Fruit fly (Drosophila melanogaster) whole organism, embryonic: Measurements from ENCODE around the gene mldr.

Experiments used
- Ada2b ChIP-seq: fragments of 200-800 bp; sonication (Bioruptor generic); IDR thresholded peaks from 2 replicates; pipeline ENCODE4 v1.3.6; 2022; ENCODE audit warnings: missing biosample characterization, missing genetic modification characterization
- B-H1 ChIP-seq: fragments of 200-800 bp; sonication (Bioruptor generic); IDR thresholded peaks from 3 replicates; pipeline ENCODE4 v1.3.6; 2022; ENCODE audit warnings: missing biosample characterization, missing genetic modification characterization
- CG11247 ChIP-seq: fragments of 200-800 bp; sonication (Bioruptor generic); IDR thresholded peaks from 2 replicates; pipeline ENCODE4 v1.3.6; 2022; ENCODE audit warnings: missing biosample characterization, missing genetic modification characterization
- CG13894 ChIP-seq: fragments of 200-800 bp; sonication (Bioruptor generic); optimal IDR thresholded peaks from 3 replicates; lab custom pipeline; 2018; ENCODE audit warnings: missing biosample characterization, mild to moderate bottlenecking, missing genetic modification characterization, moderate library complexity
- CG14860 ChIP-seq: fragments of 200-800 bp; sonication (Bioruptor generic); IDR thresholded peaks from 3 replicates; pipeline ENCODE4 v1.3.6; 2022; ENCODE audit warnings: missing biosample characterization, missing genetic modification characterization; ENCODE audit not compliant: partially characterized antibody
- CG14965 ChIP-seq: fragments of 200-800 bp; sonication (Bioruptor generic); optimal IDR thresholded peaks from 2 replicates; lab custom pipeline; 2016; ENCODE audit warnings: missing biosample characterization, missing genetic modification characterization, borderline replicate concordance
- CG15073 ChIP-seq: fragments of 200-800 bp; sonication (Bioruptor generic); optimal IDR thresholded peaks from 2 replicates; lab custom pipeline; 2016; ENCODE audit warnings: missing biosample characterization, missing genetic modification characterization
- CG15514 ChIP-seq: fragments of 200-800 bp; sonication (Bioruptor generic); optimal IDR thresholded peaks from 3 replicates; lab custom pipeline; 2017; ENCODE audit warnings: missing biosample characterization, missing genetic modification characterization, mild to moderate bottlenecking, moderate library complexity, missing genetic modification reagents
- CG16813 ChIP-seq: fragments of 200-800 bp; sonication (Bioruptor generic); IDR thresholded peaks from 3 replicates; pipeline ENCODE4 v1.3.6; 2022; ENCODE audit warnings: missing biosample characterization, missing genetic modification characterization; ENCODE audit not compliant: partially characterized antibody
- CG17186 ChIP-seq: fragments of 200-800 bp; sonication (Bioruptor generic); optimal IDR thresholded peaks from 3 replicates; lab custom pipeline; 2017; ENCODE audit warnings: missing biosample characterization, missing genetic modification reagents, missing genetic modification characterization
- CG17568 ChIP-seq: fragments of 200-800 bp; sonication (Bioruptor generic); optimal IDR thresholded peaks from 2 replicates; lab custom pipeline; 2018; ENCODE audit warnings: missing biosample characterization, mild to moderate bottlenecking, missing genetic modification characterization, moderate library complexity
- CG30431 ChIP-seq: fragments of 200-800 bp; sonication (Bioruptor generic); optimal IDR thresholded peaks from 2 replicates; lab custom pipeline; 2017; ENCODE audit warnings: missing biosample characterization, missing genetic modification characterization
- CG43689 ChIP-seq: fragments of 200-800 bp; sonication (Bioruptor generic); IDR thresholded peaks from 2 replicates; pipeline ENCODE4 v1.3.6; 2022; ENCODE audit warnings: missing biosample characterization, missing genetic modification characterization
- CG4424 ChIP-seq: fragments of 200-800 bp; sonication (Bioruptor generic); optimal IDR thresholded peaks from 3 replicates; lab custom pipeline; 2016; ENCODE audit warnings: missing biosample characterization, missing genetic modification characterization
- CG5953 ChIP-seq: fragments of 200-800 bp; sonication (Bioruptor generic); IDR thresholded peaks from 2 replicates; pipeline ENCODE4 v1.3.6; 2022; ENCODE audit warnings: missing biosample characterization, missing genetic modification characterization
- CG6654 ChIP-seq: fragments of 200-800 bp; sonication (Bioruptor generic); optimal IDR thresholded peaks from 2 replicates; lab custom pipeline; 2017; ENCODE audit warnings: missing biosample characterization, mild to moderate bottlenecking, missing genetic modification characterization
- CG6689 ChIP-seq: fragments of 200-800 bp; sonication (Bioruptor generic); IDR thresholded peaks from 2 replicates; pipeline ENCODE4 v1.3.6; 2022; ENCODE audit warnings: missing biosample characterization, missing genetic modification characterization
- CG6854 ChIP-seq: fragments of 200-800 bp; sonication (Bioruptor generic); optimal IDR thresholded peaks from 3 replicates; lab custom pipeline; 2017; ENCODE audit warnings: missing biosample characterization, mild to moderate bottlenecking, missing genetic modification characterization
- CkIIα-i1 ChIP-seq: fragments of 200-800 bp; sonication (Bioruptor generic); IDR thresholded peaks from 2 replicates; pipeline ENCODE4 v1.3.6; 2022; ENCODE audit warnings: missing biosample characterization, missing genetic modification characterization
- CoRest ChIP-seq: fragments of 200-800 bp; sonication (Bioruptor generic); optimal IDR thresholded peaks from 3 replicates; lab custom pipeline; 2018; ENCODE audit warnings: missing biosample characterization, mild to moderate bottlenecking, missing genetic modification characterization, moderate library complexity
- D19A ChIP-seq: fragments of 200-800 bp; optimal IDR thresholded peaks from 3 replicates; lab custom pipeline; 2019; ENCODE audit warnings: missing biosample characterization, mild to moderate bottlenecking, missing genetic modification characterization, moderate library complexity
- Deaf1 ChIP-seq: fragments of 200-800 bp; optimal IDR thresholded peaks from 3 replicates; lab custom pipeline; 2019; ENCODE audit warnings: missing biosample characterization, mild to moderate bottlenecking, missing genetic modification characterization, moderate library complexity
- ERR ChIP-seq: fragments of 200-800 bp; sonication (Bioruptor generic); optimal IDR thresholded peaks from 2 replicates; lab custom pipeline; 2016; ENCODE audit warnings: missing biosample characterization, missing genetic modification characterization
- Mes4 ChIP-seq: fragments of 200-800 bp; sonication (Bioruptor generic); optimal IDR thresholded peaks from 2 replicates; lab custom pipeline; 2016; ENCODE audit warnings: missing biosample characterization, missing genetic modification characterization
- NK7.1 ChIP-seq: fragments of 200-800 bp; sonication (Bioruptor generic); optimal IDR thresholded peaks from 3 replicates; lab custom pipeline; 2016; ENCODE audit warnings: missing biosample characterization, missing genetic modification characterization
- Neu2 ChIP-seq: fragments of 200-800 bp; sonication (Bioruptor generic); optimal IDR thresholded peaks from 3 replicates; lab custom pipeline; 2016; ENCODE audit warnings: missing biosample characterization, missing genetic modification characterization, borderline replicate concordance
- Nf-YC ChIP-seq: fragments of 200-800 bp; optimal IDR thresholded peaks from 3 replicates; lab custom pipeline; 2019; ENCODE audit warnings: missing biosample characterization, mild to moderate bottlenecking, missing genetic modification characterization, moderate library complexity
- Ravus ChIP-seq: fragments of 200-800 bp; sonication (Bioruptor generic); IDR thresholded peaks from 2 replicates; pipeline ENCODE4 v1.3.6; 2022; ENCODE audit warnings: missing biosample characterization, missing genetic modification characterization
- Side ChIP-seq: fragments of 200-800 bp; sonication (Bioruptor generic); optimal IDR thresholded peaks from 2 replicates; lab custom pipeline; 2016; ENCODE audit warnings: missing biosample characterization, missing genetic modification characterization
- Stat92E ChIP-seq, 3 experiments: fragments of >200 bp in 2 of 3; fragments of 200-800 bp in 1 of 3; sonication (Bioruptor generic) in 1 of 3; optimal IDR thresholded peaks; 2 replicates each; lab custom pipeline; 2017 to 2019; ENCODE audit warnings: missing biosample characterization in 3 of 3, missing genetic modification characterization in 3 of 3, mild to moderate bottlenecking in 1 of 3, moderate library complexity in 1 of 3
- YL-1 ChIP-seq: fragments of 200-800 bp; sonication (Bioruptor generic); optimal IDR thresholded peaks from 3 replicates; lab custom pipeline; 2017; ENCODE audit warnings: missing biosample characterization, mild to moderate bottlenecking, missing genetic modification characterization
- ac ChIP-seq: fragments of 200-800 bp; sonication (Bioruptor generic); optimal IDR thresholded peaks from 3 replicates; lab custom pipeline; 2017; ENCODE audit warnings: missing biosample characterization, mild to moderate bottlenecking, missing genetic modification characterization
- ato ChIP-seq: fragments of 200-800 bp; sonication (Bioruptor generic); IDR thresholded peaks from 2 replicates; pipeline ENCODE4 v1.3.6; 2022; ENCODE audit warnings: missing biosample characterization, missing genetic modification characterization; ENCODE audit not compliant: partially characterized antibody
- bowl ChIP-seq: fragments of 200-800 bp; sonication (Bioruptor generic); IDR thresholded peaks from 2 replicates; pipeline ENCODE4 v1.3.6; 2022; ENCODE audit warnings: missing biosample characterization, missing genetic modification characterization
- cas ChIP-seq: fragments of 200-800 bp; sonication (Bioruptor generic); IDR thresholded peaks from 2 replicates; pipeline ENCODE4 v1.3.6; 2022; ENCODE audit warnings: missing biosample characterization, missing genetic modification characterization
- crol ChIP-seq: fragments of 200-800 bp; sonication (Bioruptor generic); IDR thresholded peaks from 2 replicates; pipeline ENCODE4 v1.3.6; 2022; ENCODE audit warnings: missing biosample characterization, missing genetic modification characterization
- dimm ChIP-seq: fragments of 200-800 bp; sonication (Bioruptor generic); IDR thresholded peaks from 2 replicates; pipeline ENCODE4 v1.3.6; 2022; ENCODE audit warnings: missing biosample characterization, missing genetic modification characterization
- fd96Cb ChIP-seq: fragments of 200-800 bp; sonication (Bioruptor generic); optimal IDR thresholded peaks from 2 replicates; lab custom pipeline; 2018; ENCODE audit warnings: missing biosample characterization, mild to moderate bottlenecking, missing genetic modification characterization, moderate library complexity
- grau ChIP-seq: fragments of 200-800 bp; optimal IDR thresholded peaks from 3 replicates; lab custom pipeline; 2019; ENCODE audit warnings: missing biosample characterization, mild to moderate bottlenecking, missing genetic modification characterization, moderate library complexity
- kni ChIP-seq: fragments of 200-800 bp; sonication (Bioruptor generic); optimal IDR thresholded peaks from 3 replicates; lab custom pipeline; 2017; ENCODE audit warnings: mild to moderate bottlenecking, missing biosample characterization, missing genetic modification reagents, missing genetic modification characterization
- maf-S ChIP-seq: fragments of 200-800 bp; sonication (Bioruptor generic); optimal IDR thresholded peaks from 2 replicates; lab custom pipeline; 2016; ENCODE audit warnings: missing biosample characterization, missing genetic modification characterization
- peb ChIP-seq: fragments of 200-800 bp; sonication (Bioruptor generic); IDR thresholded peaks from 2 replicates; pipeline ENCODE4 v1.3.6; 2022; ENCODE audit warnings: missing biosample characterization, missing genetic modification characterization
- ranshi ChIP-seq: fragments of 200-800 bp; sonication (Bioruptor generic); IDR thresholded peaks from 2 replicates; pipeline ENCODE4 v1.3.6; 2022; ENCODE audit warnings: missing biosample characterization, missing genetic modification characterization
- slp2 ChIP-seq: fragments of 200-800 bp; sonication (Bioruptor generic); optimal IDR thresholded peaks from 2 replicates; lab custom pipeline; 2016; ENCODE audit warnings: missing biosample characterization, missing genetic modification characterization
- sob ChIP-seq: fragments of 200-800 bp; sonication (Bioruptor generic); IDR thresholded peaks from 2 replicates; pipeline ENCODE4 v1.3.6; 2022; ENCODE audit warnings: missing biosample characterization, missing genetic modification characterization
- stc ChIP-seq: fragments of 200-800 bp; sonication (Bioruptor generic); IDR thresholded peaks from 2 replicates; pipeline ENCODE4 v1.3.6; 2022; ENCODE audit warnings: missing biosample characterization, missing genetic modification characterization
- tll ChIP-seq, 2 experiments: fragments of 200-800 bp in 1 of 2; fragments of >200 bp in 1 of 2; sonication (Bioruptor generic) in 1 of 2; optimal IDR thresholded peaks; 2 replicates each; lab custom pipeline; 2017 to 2019; ENCODE audit warnings: missing biosample characterization in 2 of 2, missing genetic modification characterization in 2 of 2, mild to moderate bottlenecking in 1 of 2, moderate library complexity in 1 of 2
- wek ChIP-seq: fragments of 200-800 bp; sonication (Bioruptor generic); optimal IDR thresholded peaks from 3 replicates; lab custom pipeline; 2018; ENCODE audit warnings: missing biosample characterization, mild to moderate bottlenecking, missing genetic modification characterization, moderate library complexity
- zf30C ChIP-seq: fragments of 200-800 bp; sonication (Bioruptor generic); optimal IDR thresholded peaks from 3 replicates; lab custom pipeline; 2018; ENCODE audit warnings: missing biosample characterization, mild to moderate bottlenecking, missing genetic modification characterization

Gene mldr

dm6 chrX:6330369-6330949, 39.4 kb downstream of the mldr start, which contains the start of gene CG42240 (continued):
- TF ChIP-seq CG11247 (GFP tag; lab: Robert Waterston, UW): peak; percentile 45; the same call in 1 of the 2 replicates
- TF ChIP-seq CG17186 (GFP tag; lab: Kevin White, UChicago): peak; percentile 66
- TF ChIP-seq cas (GFP tag; lab: Robert Waterston, UW): no peak
- TF ChIP-seq D19A (tag; lab: Kevin White, UChicago): peak; percentile 90
- peak; percentile 80 for TF ChIP-seq slp2 (GFP tag; lab: Kevin White, UChicago)
- TF ChIP-seq CoRest: peak; percentile 95
- TF ChIP-seq ato (GFP tag; lab: Robert Waterston, UW): no peak
- peak in 1 of 2 experiments; percentile 14 for TF ChIP-seq tll (GFP tag; optimal IDR thresholded peaks at IDR 0.05; lab: Kevin White, UChicago)
- TF ChIP-seq CG15514 (GFP tag; lab: Kevin White, UChicago): peak; percentile 75
- TF ChIP-seq CG14965 (GFP tag; lab: Kevin White, UChicago): no peak
- peak; percentile 92 for TF ChIP-seq grau (tag; lab: Kevin White, UChicago)
- peak; percentile 71; the same call in 1 of the 2 replicates for TF ChIP-seq stc
- peak; percentile 82 for TF ChIP-seq CG30431 (GFP tag; lab: Kevin White, UChicago)
- peak; percentile 73 for TF ChIP-seq NK7.1 (GFP tag; lab: Kevin White, UChicago)
- TF ChIP-seq crol (GFP tag; lab: Robert Waterston, UW): no peak
- TF ChIP-seq Ravus (GFP tag; lab: Robert Waterston, UW): peak; percentile 23; the same call in 1 of the 2 replicates
- TF ChIP-seq Side: peak; percentile 63
- TF ChIP-seq B-H1: peak; percentile 62
- TF ChIP-seq bowl (GFP tag; lab: Robert Waterston, UW): peak; percentile 46; the same call in 1 of the 2 replicates
- TF ChIP-seq YL-1 (GFP tag; lab: Kevin White, UChicago): peak; percentile 82
- TF ChIP-seq CkIIα-i1 (GFP tag; lab: Robert Waterston, UW): no peak
- 0 out of 2 replicates have a peak, but pooled peaks have one; percentile 32 for TF ChIP-seq dimm
- no peak for TF ChIP-seq Neu2 (GFP tag; lab: Kevin White, UChicago)
- TF ChIP-seq CG5953: peak; percentile 54; the same call in 1 of the 2 replicates
- peak; percentile 31; the same call in 1 of the 2 replicates for TF ChIP-seq CG43689 (GFP tag; lab: Robert Waterston, UW)
- TF ChIP-seq wek: peak; percentile 68
- peak; percentile 75 for TF ChIP-seq Deaf1 (tag; lab: Kevin White, UChicago)
- TF ChIP-seq CG4424: peak; percentile 94
- peak; percentile 91 for TF ChIP-seq CG6854
- peak; percentile 31 for TF ChIP-seq CG15073 (GFP tag; lab: Kevin White, UChicago)
- peak; percentile 65 for TF ChIP-seq peb (GFP tag; lab: Robert Waterston, UW)
- peak; percentile 92 for TF ChIP-seq fd96Cb (tag; lab: Kevin White, UChicago)
- TF ChIP-seq ERR (GFP tag; lab: Kevin White, UChicago): peak; percentile 48
- peak; percentile 91 for TF ChIP-seq CG6689 (GFP tag; lab: Robert Waterston, UW)
- TF ChIP-seq Ada2b: peak; percentile 76
- TF ChIP-seq CG17568: peak; percentile 76
- TF ChIP-seq CG6654 (GFP tag; lab: Kevin White, UChicago): peak; percentile 80
- peak; percentile 73 for TF ChIP-seq sob (GFP tag; lab: Robert Waterston, UW)
- TF ChIP-seq Stat92E (GFP tag; optimal IDR thresholded peaks at IDR 0.05; lab: Kevin White, UChicago): peak in 1 of 3 experiments; percentile 69
- TF ChIP-seq Nf-YC (tag; lab: Kevin White, UChicago): peak; percentile 87
- TF ChIP-seq CG14860 (GFP tag; lab: Robert Waterston, UW): no peak
- peak; percentile 77 for TF ChIP-seq maf-S
- TF ChIP-seq ac (GFP tag; lab: Kevin White, UChicago): peak; percentile 45
- peak; percentile 68 for TF ChIP-seq CG13894 (tag; lab: Kevin White, UChicago)
- peak; percentile 82 for TF ChIP-seq zf30C (GFP tag; lab: Kevin White, UChicago)
- TF ChIP-seq Mes4 (GFP tag; lab: Kevin White, UChicago): peak; percentile 82
- TF ChIP-seq CG16813 (GFP tag; lab: Robert Waterston, UW): no peak
- peak; percentile 47; the same call in 1 of the 2 replicates for TF ChIP-seq ranshi (GFP tag; lab: Robert Waterston, UW)
- peak; percentile 77 for TF ChIP-seq kni (GFP tag; lab: Kevin White, UChicago)
